Fruit fly (Drosophila melanogaster) whole organism, embryonic: ENCODE results near the gene Tnpo-SR.

Experiments
- Antp ChIP-seq: fragments of 200-800 bp; sonication (Bioruptor generic); optimal IDR thresholded peaks from 3 replicates; lab custom pipeline; 2016; ENCODE audit warnings: missing biosample characterization, missing genetic modification characterization
- B-H2 ChIP-seq: fragments of 200-800 bp; sonication (Bioruptor generic); optimal IDR thresholded peaks from 2 replicates; lab custom pipeline; 2018; ENCODE audit warnings: missing biosample characterization, mild to moderate bottlenecking, missing genetic modification characterization
- CG12299 ChIP-seq: fragments of 200-800 bp; sonication (Bioruptor generic); optimal IDR thresholded peaks from 2 replicates; lab custom pipeline; 2018; ENCODE audit warnings: missing biosample characterization, mild to moderate bottlenecking, missing genetic modification characterization
- CG13123 ChIP-seq: fragments of 200-800 bp; sonication (Bioruptor generic); optimal IDR thresholded peaks from 2 replicates; lab custom pipeline; 2016; ENCODE audit warnings: missing biosample characterization, missing genetic modification characterization
- CG13296 ChIP-seq: fragments of 200-800 bp; sonication (Bioruptor generic); optimal IDR thresholded peaks from 3 replicates; lab custom pipeline; 2018; ENCODE audit warnings: missing biosample characterization, mild to moderate bottlenecking, missing genetic modification characterization
- CG15479 ChIP-seq: fragments of 200-800 bp; sonication (Bioruptor generic); optimal IDR thresholded peaks from 3 replicates; lab custom pipeline; 2019; ENCODE audit warnings: missing biosample characterization, mild to moderate bottlenecking, missing genetic modification characterization, moderate library complexity
- CG17361 ChIP-seq: fragments of 200-800 bp; sonication (Bioruptor generic); IDR thresholded peaks from 3 replicates; pipeline ENCODE4 v1.3.6; 2022; ENCODE audit warnings: missing biosample characterization, missing genetic modification characterization
- CG17802 ChIP-seq: fragments of 200-800 bp; sonication (Bioruptor generic); optimal IDR thresholded peaks from 2 replicates; lab custom pipeline; 2018; ENCODE audit warnings: missing biosample characterization, mild to moderate bottlenecking, missing genetic modification characterization, moderate library complexity
- CG18619 ChIP-seq: fragments of 200-800 bp; sonication (Bioruptor generic); optimal IDR thresholded peaks from 3 replicates; lab custom pipeline; 2017; ENCODE audit warnings: missing biosample characterization, mild to moderate bottlenecking, missing genetic modification characterization
- CG2712 ChIP-seq: fragments of 200-800 bp; optimal IDR thresholded peaks from 3 replicates; lab custom pipeline; 2019; ENCODE audit warnings: missing biosample characterization, mild to moderate bottlenecking, missing genetic modification characterization, moderate library complexity
- CG2875 ChIP-seq: fragments of 200-800 bp; sonication (Bioruptor generic); optimal IDR thresholded peaks from 2 replicates; lab custom pipeline; 2017; ENCODE audit warnings: missing biosample characterization, mild to moderate bottlenecking, missing genetic modification characterization, missing genetic modification reagents
- CG30020 ChIP-seq: fragments of 200-800 bp; optimal IDR thresholded peaks from 2 replicates; lab custom pipeline; 2019; ENCODE audit warnings: missing biosample characterization, mild to moderate bottlenecking, missing genetic modification characterization, moderate library complexity
- CG3407 ChIP-seq: fragments of 200-800 bp; sonication (Bioruptor generic); optimal IDR thresholded peaks from 2 replicates; lab custom pipeline; 2018; ENCODE audit warnings: missing biosample characterization, mild to moderate bottlenecking, missing genetic modification characterization
- CG4282 ChIP-seq: fragments of 200-800 bp; sonication (Bioruptor generic); optimal IDR thresholded peaks from 2 replicates; lab custom pipeline; 2016; ENCODE audit warnings: missing biosample characterization, missing genetic modification characterization
- CG4854 ChIP-seq: fragments of 200-800 bp; sonication (Bioruptor generic); optimal IDR thresholded peaks from 2 replicates; lab custom pipeline; 2016; ENCODE audit warnings: missing biosample characterization, missing genetic modification characterization, inconsistent platforms
- CG5953 ChIP-seq: fragments of 200-800 bp; sonication (Bioruptor generic); IDR thresholded peaks from 2 replicates; pipeline ENCODE4 v1.3.6; 2022; ENCODE audit warnings: missing biosample characterization, missing genetic modification characterization
- CG7271 ChIP-seq: fragments of 200-800 bp; sonication (Bioruptor generic); optimal IDR thresholded peaks from 2 replicates; lab custom pipeline; 2018; ENCODE audit warnings: missing biosample characterization, mild to moderate bottlenecking, missing genetic modification characterization, moderate library complexity
- CG7839 ChIP-seq: fragments of 200-800 bp; sonication (Bioruptor generic); optimal IDR thresholded peaks from 3 replicates; lab custom pipeline; 2018; ENCODE audit warnings: missing biosample characterization, mild to moderate bottlenecking, missing genetic modification characterization, moderate library complexity
- CG7928 ChIP-seq: fragments of 200-800 bp; sonication (Bioruptor generic); optimal IDR thresholded peaks from 2 replicates; lab custom pipeline; 2017; ENCODE audit warnings: missing biosample characterization, mild to moderate bottlenecking, missing genetic modification characterization
- CG8478 ChIP-seq: fragments of >200 bp; optimal IDR thresholded peaks from 2 replicates; lab custom pipeline; 2018
- CG8765 ChIP-seq: fragments of 200-800 bp; sonication (Bioruptor generic); IDR thresholded peaks from 2 replicates; pipeline ENCODE4 v1.3.6; 2022; ENCODE audit warnings: missing biosample characterization, missing genetic modification characterization
- CG8924 ChIP-seq: fragments of 200-800 bp; optimal IDR thresholded peaks from 3 replicates; lab custom pipeline; 2019; ENCODE audit warnings: missing biosample characterization, mild to moderate bottlenecking, missing genetic modification characterization, moderate library complexity
- Dek ChIP-seq: fragments of 200-800 bp; sonication (Bioruptor generic); optimal IDR thresholded peaks from 3 replicates; lab custom pipeline; 2019; ENCODE audit warnings: missing biosample characterization, mild to moderate bottlenecking, missing genetic modification characterization, moderate library complexity
- Dip2 ChIP-seq: fragments of 200-800 bp; sonication (Bioruptor generic); IDR thresholded peaks from 2 replicates; pipeline ENCODE4 v1.3.6; 2022; ENCODE audit warnings: missing biosample characterization, missing genetic modification characterization
- Dip3 ChIP-seq: fragments of 200-800 bp; sonication (Bioruptor generic); optimal IDR thresholded peaks from 3 replicates; lab custom pipeline; 2016; ENCODE audit warnings: missing biosample characterization, missing genetic modification characterization
- Ets65A ChIP-seq: fragments of 200-800 bp; sonication (Bioruptor generic); peaks from one replicate; lab custom pipeline; 2016; ENCODE audit warnings: missing biosample characterization, missing genetic modification characterization
- HLH3B ChIP-seq: fragments of 200-800 bp; sonication (Bioruptor generic); IDR thresholded peaks from 2 replicates; pipeline ENCODE4 v1.3.6; 2022; ENCODE audit warnings: missing biosample characterization, missing genetic modification characterization
- Mes4 ChIP-seq: fragments of 200-800 bp; sonication (Bioruptor generic); optimal IDR thresholded peaks from 2 replicates; lab custom pipeline; 2016; ENCODE audit warnings: missing biosample characterization, missing genetic modification characterization
- NFAT ChIP-seq: fragments of 200-800 bp; sonication (Bioruptor generic); IDR thresholded peaks from 2 replicates; pipeline ENCODE4 v1.3.6; 2022; ENCODE audit warnings: missing biosample characterization, missing genetic modification characterization
- Pdp1 ChIP-seq, 2 experiments: fragments of 200-800 bp; sonication (Bioruptor generic); optimal IDR thresholded peaks; 3 replicates each; lab custom pipeline; 2016; ENCODE audit warnings: missing biosample characterization in 2 of 2, missing genetic modification characterization in 2 of 2, mild to moderate bottlenecking in 1 of 2, moderate library complexity in 1 of 2
- Ssrp ChIP-seq: fragments of 200-800 bp; sonication (Bioruptor generic); optimal IDR thresholded peaks from 2 replicates; lab custom pipeline; 2018; ENCODE audit warnings: missing biosample characterization, mild to moderate bottlenecking, missing genetic modification characterization, moderate library complexity
- Trl ChIP-seq, 3 experiments: fragments of >200 bp in 2 of 3; fragments of 200-800 bp in 1 of 3; sonication (Bioruptor generic) in 1 of 3; optimal IDR thresholded peaks; 2 replicates in 1 of 3; 3 replicates in 2 of 3; lab custom pipeline; 2016 to 2017; ENCODE audit warnings: missing biosample characterization in 1 of 3, missing genetic modification characterization in 1 of 3
- bsh ChIP-seq, 2 experiments: fragments of 200-800 bp; sonication (Bioruptor generic); optimal IDR thresholded peaks; 2 replicates each; lab custom pipeline; 2017 to 2018; ENCODE audit warnings: mild to moderate bottlenecking in 2 of 2, missing biosample characterization in 2 of 2, missing genetic modification characterization in 2 of 2, moderate library complexity in 1 of 2
- btn ChIP-seq: fragments of 200-800 bp; sonication (Bioruptor generic); optimal IDR thresholded peaks from 2 replicates; lab custom pipeline; 2016; ENCODE audit warnings: missing biosample characterization, missing genetic modification characterization
- cas ChIP-seq: fragments of 200-800 bp; sonication (Bioruptor generic); IDR thresholded peaks from 2 replicates; pipeline ENCODE4 v1.3.6; 2022; ENCODE audit warnings: missing biosample characterization, missing genetic modification characterization
- cg ChIP-seq: fragments of 200-800 bp; sonication (Bioruptor generic); optimal IDR thresholded peaks from 3 replicates; lab custom pipeline; 2019; ENCODE audit warnings: missing biosample characterization, mild to moderate bottlenecking, missing genetic modification characterization, moderate library complexity
- dpn ChIP-seq, 2 experiments: fragments of 200-800 bp; sonication (Bioruptor generic); optimal IDR thresholded peaks; 3 replicates each; lab custom pipeline; 2016; ENCODE audit warnings: missing biosample characterization in 2 of 2, missing genetic modification characterization in 2 of 2
- eve ChIP-seq, 2 experiments: fragments of >200 bp; optimal IDR thresholded peaks; 2 replicates each; lab custom pipeline; 2017; ENCODE audit warnings: missing biosample characterization in 2 of 2, missing genetic modification characterization in 2 of 2
- ham ChIP-seq: fragments of 200-800 bp; sonication (Bioruptor generic); IDR thresholded peaks from 2 replicates; pipeline ENCODE4 v1.3.6; 2022; ENCODE audit warnings: missing biosample characterization, missing genetic modification characterization
- hb ChIP-seq: fragments of 200-800 bp; sonication (Bioruptor generic); IDR thresholded peaks from 3 replicates; pipeline ENCODE4 v1.3.6; 2022; ENCODE audit warnings: missing biosample characterization, missing genetic modification characterization; ENCODE audit not compliant: partially characterized antibody
- kni ChIP-seq: fragments of 200-800 bp; sonication (Bioruptor generic); optimal IDR thresholded peaks from 3 replicates; lab custom pipeline; 2017; ENCODE audit warnings: mild to moderate bottlenecking, missing biosample characterization, missing genetic modification reagents, missing genetic modification characterization
- luna ChIP-seq: fragments of 200-800 bp; sonication (Bioruptor generic); optimal IDR thresholded peaks from 2 replicates; lab custom pipeline; 2016; ENCODE audit warnings: missing biosample characterization, missing genetic modification characterization
- nau ChIP-seq: fragments of 200-800 bp; sonication (Bioruptor generic); optimal IDR thresholded peaks from 3 replicates; lab custom pipeline; 2017; ENCODE audit warnings: missing biosample characterization, mild to moderate bottlenecking, missing genetic modification characterization, missing genetic modification reagents
- pho ChIP-seq: fragments of 200-800 bp; sonication (Bioruptor generic); optimal IDR thresholded peaks from 2 replicates; lab custom pipeline; 2016; ENCODE audit warnings: missing biosample characterization, missing genetic modification characterization
- phol ChIP-seq: fragments of 200-800 bp; sonication (Bioruptor generic); optimal IDR thresholded peaks from 3 replicates; lab custom pipeline; 2018; ENCODE audit warnings: missing biosample characterization, mild to moderate bottlenecking, missing genetic modification characterization, moderate library complexity
- pros ChIP-seq: fragments of 200-800 bp; sonication (Bioruptor generic); optimal IDR thresholded peaks from 3 replicates; lab custom pipeline; 2019; ENCODE audit warnings: missing biosample characterization, mild to moderate bottlenecking, missing genetic modification characterization, moderate library complexity
- sim ChIP-seq: fragments of 200-800 bp; sonication (Bioruptor generic); IDR thresholded peaks from 2 replicates; pipeline ENCODE4 v1.3.6; 2022; ENCODE audit warnings: missing biosample characterization, missing genetic modification characterization
- sug ChIP-seq: fragments of 200-800 bp; optimal IDR thresholded peaks from 2 replicates; lab custom pipeline; 2019; ENCODE audit warnings: missing biosample characterization, mild to moderate bottlenecking, missing genetic modification characterization, moderate library complexity
- vfl ChIP-seq: fragments of 200-800 bp; sonication (Bioruptor generic); optimal IDR thresholded peaks from 2 replicates; lab custom pipeline; 2016; ENCODE audit warnings: missing biosample characterization, missing genetic modification characterization

The Tnpo-SR gene

dm6 chr2L:2754437-2755322, 5.0 kb upstream of the Tnpo-SR start (continued):
- TF ChIP-seq CG8765 (GFP tag; lab: Robert Waterston, UW) (no peak), Mes4 (peak; percentile 73), ham (GFP tag; lab: Robert Waterston, UW) (no peak), Dip2 (GFP tag; lab: Robert Waterston, UW) (no peak), CG8478 (lab: Kevin White, UChicago) (no peak), CG18619 (GFP tag; lab: Kevin White, UChicago) (peak; percentile 83), dpn (GFP tag; optimal IDR thresholded peaks at IDR 0.05; lab: Kevin White, UChicago) (peak; percentile 74 to 78), CG2875 (GFP tag; lab: Kevin White, UChicago) (peak; percentile 76), Dek (tag; lab: Kevin White, UChicago) (peak; percentile 86), CG30020 (tag; lab: Kevin White, UChicago) (peak; percentile 58), NFAT (GFP tag; lab: Robert Waterston, UW) (no peak), sim (GFP tag; lab: Robert Waterston, UW) (no peak), luna (peak; percentile 74), kni (GFP tag; lab: Kevin White, UChicago) (peak; percentile 86), CG3407 (GFP tag; lab: Kevin White, UChicago) (peak; percentile 84), pho (peak; percentile 79), CG7839 (tag; lab: Kevin White, UChicago) (peak; percentile 83), btn (GFP tag; lab: Kevin White, UChicago) (peak; percentile 35), vfl (peak; percentile 38), CG7271 (tag; lab: Kevin White, UChicago) (peak; percentile 28), phol (tag; lab: Kevin White, UChicago) (peak; percentile 86), CG17361 (GFP tag; lab: Robert Waterston, UW) (no peak), sug (tag; lab: Kevin White, UChicago) (peak; percentile 65)

- no peak for TF ChIP-seq HLH3B
- TF ChIP-seq NFAT (GFP tag; lab: Robert Waterston, UW), result no peak
- no peak for TF ChIP-seq Ets65A
- TF ChIP-seq pros (GFP tag; lab: Kevin White, UChicago), result peak; percentile 86
- TF ChIP-seq Ssrp (tag; lab: Kevin White, UChicago), result no peak
- no peak for TF ChIP-seq nau
- no peak for TF ChIP-seq Antp
- no peak for TF ChIP-seq CG4282 (GFP tag; lab: Kevin White, UChicago)
- TF ChIP-seq B-H2 (GFP tag; lab: Kevin White, UChicago), result no peak
- no peak for TF ChIP-seq CG12299
- TF ChIP-seq CG8924 (tag; lab: Kevin White, UChicago), result no peak
- no peak for TF ChIP-seq CG13296 (GFP tag; lab: Kevin White, UChicago)
- no peak for TF ChIP-seq cas
- TF ChIP-seq CG7928 (GFP tag; lab: Kevin White, UChicago), result no peak
- TF ChIP-seq cg (GFP tag; lab: Kevin White, UChicago), result peak; percentile 38
- no peak for TF ChIP-seq CG17802 (tag; lab: Kevin White, UChicago)
- TF ChIP-seq bsh (GFP tag; optimal IDR thresholded peaks at IDR 0.05; lab: Kevin White, UChicago), result peak in 1 of 2 experiments; percentile 26
- TF ChIP-seq Dip3 (GFP tag; lab: Kevin White, UChicago), result no peak
- no peak for TF ChIP-seq CG2712 (tag; lab: Kevin White, UChicago)
- no peak for TF ChIP-seq hb (GFP tag; lab: Robert Waterston, UW)
- TF ChIP-seq CG13123 (GFP tag; lab: Kevin White, UChicago), result no peak
- TF ChIP-seq CG4854, result no peak
- TF ChIP-seq eve (GFP tag; optimal IDR thresholded peaks at IDR 0.05; lab: Kevin White, UChicago), result no peak
- TF ChIP-seq CG5953 (GFP tag; lab: Robert Waterston, UW), result no peak
- peak; percentile 22 for TF ChIP-seq CG15479 (GFP tag; lab: Kevin White, UChicago)
- peak in 1 of 2 experiments; percentile 14 for TF ChIP-seq Pdp1 (GFP tag; optimal IDR thresholded peaks at IDR 0.05; lab: Kevin White, UChicago)
- TF ChIP-seq Trl (optimal IDR thresholded peaks at IDR 0.05; lab: Kevin White, UChicago), result peak; percentile 98 to 100
- peak; percentile 73 for TF ChIP-seq Trl (GFP tag; optimal IDR thresholded peaks at IDR 0.05; lab: Kevin White, UChicago)
These were observed 4.4 kb upstream of the Tnpo-SR start for dm6 chr2L:2755323-2755695.
